Worm (Caenorhabditis elegans) whole organism, midembryonic: ENCODE data around the gene aak-2.

Experiments
- T22C8.4 ChIP-seq: fragments of 200-800 bp; sonication (Bioruptor generic); IDR thresholded peaks from 2 replicates; pipeline ENCODE4 v1.3.6; 2022; ENCODE audit warnings: missing genetic modification characterization, missing compliant biosample characterization
- flt-1 ChIP-seq: fragments of 200-800 bp; sonication (Bioruptor generic); IDR thresholded peaks from 2 replicates; pipeline ENCODE4 v1.3.6; 2022; ENCODE audit warnings: missing genetic modification characterization, missing compliant biosample characterization
- klf-2 ChIP-seq: fragments of 200-800 bp; sonication (Bioruptor generic); conservative IDR thresholded peaks from 2 replicates; pipeline ENCODE4 v1.3.6; 2022; ENCODE audit warnings: missing genetic modification reagents, missing genetic modification characterization, missing compliant biosample characterization
- ztf-23 ChIP-seq: fragments of 200-800 bp; sonication (Bioruptor generic); IDR thresholded peaks from 2 replicates; pipeline ENCODE4 v1.3.6; 2022; ENCODE audit warnings: missing genetic modification reagents, missing genetic modification characterization, missing compliant biosample characterization
- ztf-29 ChIP-seq: fragments of 200-800 bp; sonication (Bioruptor generic); IDR thresholded peaks from 2 replicates; pipeline ENCODE4 v1.3.6; 2022; ENCODE audit warnings: missing genetic modification reagents, missing genetic modification characterization, missing compliant biosample characterization

DNA sequence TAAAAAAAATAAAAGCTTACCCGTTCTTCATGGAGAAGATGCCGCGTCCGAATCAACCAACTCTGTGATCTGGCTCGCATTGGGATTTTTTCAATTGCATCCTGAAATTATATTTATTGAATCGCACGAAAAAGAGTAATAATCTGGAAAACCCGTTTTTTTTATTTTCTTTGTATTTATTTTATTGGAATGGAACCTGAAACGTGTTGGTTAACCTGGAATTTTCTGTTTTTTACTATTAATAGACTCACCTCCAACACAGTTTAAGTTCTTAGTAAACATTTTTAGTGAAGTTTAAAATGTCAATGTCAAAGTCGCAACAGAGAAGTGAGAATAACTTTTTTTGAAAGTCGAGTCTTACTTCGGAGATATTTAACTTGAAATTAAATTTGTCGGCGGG, 22.4 kb downstream of the aak-2 start:
- TF ChIP-seq T22C8.4, result no peak
- no peak for TF ChIP-seq klf-2 (GFP tag; lab: Robert Waterston, UW)
- no peak for TF ChIP-seq flt-1 (GFP tag; lab: Robert Waterston, UW)
- no peak for TF ChIP-seq ztf-29
- no peak for TF ChIP-seq ztf-23 (GFP tag; lab: Robert Waterston, UW)
